Fruit fly (Drosophila melanogaster) whole organism, adult: ENCODE measurements around the gene Ids.

Source experiments
- CG14711 ChIP-seq: fragments of 200-800 bp; sonication (Bioruptor generic); optimal IDR thresholded peaks from 2 replicates; lab custom pipeline; 2018; ENCODE audit warnings: missing biosample characterization, mild to moderate bottlenecking, missing genetic modification characterization, moderate library complexity
- CG1620 ChIP-seq: fragments of 200-800 bp; sonication (Bioruptor generic); optimal IDR thresholded peaks from 2 replicates; lab custom pipeline; 2016; ENCODE audit warnings: missing biosample characterization, missing genetic modification characterization
- CG7045 ChIP-seq: fragments of 200-800 bp; sonication (Bioruptor generic); optimal IDR thresholded peaks from 2 replicates; lab custom pipeline; 2017; ENCODE audit warnings: missing biosample characterization, mild to moderate bottlenecking, missing genetic modification characterization
- Clk ChIP-seq: fragments of 200-800 bp; sonication (Bioruptor generic); optimal IDR thresholded peaks from 2 replicates; lab custom pipeline; 2017; ENCODE audit warnings: missing biosample characterization, missing genetic modification characterization
- Crg-1 ChIP-seq: fragments of 200-800 bp; sonication (Bioruptor generic); optimal IDR thresholded peaks from 2 replicates; lab custom pipeline; 2016; ENCODE audit warnings: missing biosample characterization, missing genetic modification characterization
- Hr96 ChIP-seq: fragments of 200-800 bp; sonication (Bioruptor generic); optimal IDR thresholded peaks from 2 replicates; lab custom pipeline; 2016; ENCODE audit warnings: missing biosample characterization, missing genetic modification characterization
- bab1 ChIP-seq: fragments of 200-800 bp; sonication (Bioruptor generic); optimal IDR thresholded peaks from 3 replicates; lab custom pipeline; 2019; ENCODE audit warnings: missing biosample characterization, mild to moderate bottlenecking, missing genetic modification characterization, moderate library complexity
- cic ChIP-seq: fragments of 200-800 bp; sonication (Bioruptor generic); optimal IDR thresholded peaks from 2 replicates; lab custom pipeline; 2017; ENCODE audit warnings: missing biosample characterization, mild to moderate bottlenecking, missing genetic modification characterization, moderate library complexity
- cnc ChIP-seq, 2 experiments: fragments of >200 bp; optimal IDR thresholded peaks; 2 replicates each; lab custom pipeline; 2017
- kay ChIP-seq: fragments of 200-800 bp; sonication (Bioruptor generic); peaks from one replicate; lab custom pipeline; 2016; ENCODE audit warnings: missing biosample characterization, missing genetic modification characterization, borderline replicate concordance
- ovo ChIP-seq: fragments of 200-800 bp; sonication (Bioruptor generic); optimal IDR thresholded peaks from 2 replicates; lab custom pipeline; 2016; ENCODE audit warnings: missing biosample characterization, missing genetic modification characterization
- pad ChIP-seq: fragments of 200-800 bp; sonication (Bioruptor generic); optimal IDR thresholded peaks from 3 replicates; lab custom pipeline; 2017; ENCODE audit warnings: missing biosample characterization, missing genetic modification characterization, mild to moderate bottlenecking, moderate library complexity, missing genetic modification reagents
- toe ChIP-seq: fragments of 200-800 bp; sonication (Bioruptor generic); optimal IDR thresholded peaks from 2 replicates; lab custom pipeline; 2016; ENCODE audit warnings: missing biosample characterization, missing genetic modification characterization

DNA sequence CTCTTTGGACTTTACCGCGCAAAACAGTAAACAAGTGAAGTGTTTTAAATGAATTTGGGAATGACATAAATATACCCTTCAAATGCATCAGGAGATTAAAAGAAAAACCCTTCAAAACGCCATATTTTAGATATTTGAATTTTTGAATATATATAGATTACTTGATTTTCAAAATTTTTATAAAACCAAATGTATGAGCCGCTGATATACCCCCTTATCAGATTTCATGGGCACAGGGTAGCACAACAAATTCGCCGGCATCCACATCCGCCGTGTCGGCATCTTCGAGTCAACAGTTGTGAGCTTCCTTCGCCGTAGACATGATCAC, at the start of gene Ids:
- TF ChIP-seq Crg-1 (GFP tag; lab: Kevin White, UChicago): peak; percentile 9
- TF ChIP-seq pad (GFP tag; lab: Kevin White, UChicago): no peak
- no peak for TF ChIP-seq Clk (GFP tag; lab: Kevin White, UChicago)
- no peak for TF ChIP-seq cic (GFP tag; lab: Kevin White, UChicago)
- peak; percentile 59 for TF ChIP-seq bab1
- TF ChIP-seq CG14711 (tag; lab: Kevin White, UChicago): peak; percentile 39
- TF ChIP-seq CG1620: no peak
- no peak for TF ChIP-seq Hr96 (GFP tag; lab: Kevin White, UChicago)
- TF ChIP-seq CG7045 (GFP tag; lab: Kevin White, UChicago): no peak
- TF ChIP-seq cnc (optimal IDR thresholded peaks at IDR 0.05; lab: Kevin White, UChicago): no peak
- TF ChIP-seq toe (GFP tag; lab: Kevin White, UChicago): no peak
- no peak for TF ChIP-seq kay (GFP tag; lab: Kevin White, UChicago)
- TF ChIP-seq ovo: no peak
